Worm (Caenorhabditis elegans): ENCODE measurements around the gene hrpl-1.

- no peak for TF ChIP-seq saeg-2 (GFP tag; IDR thresholded peaks at IDR 0.05)
- TF ChIP-seq Y5F2A.4 (GFP tag; optimal IDR thresholded peaks at IDR 0.05) = no peak
Measured at ce11 chrII:6915875-6916274, 17.3 kb downstream of the hrpl-1 start, which contains the start of gene B0252.8.
